Fruit fly (Drosophila melanogaster) whole organism, embryonic: Measurements from ENCODE around the gene CG31495.
A peak's percentile ranks its signal among the peaks of the same experiment; 100 is the strongest.

Experiments
- Antp ChIP-seq: fragments of 200-800 bp; sonication (Bioruptor generic); optimal IDR thresholded peaks from 3 replicates; lab custom pipeline; 2016; ENCODE audit warnings: missing biosample characterization, missing genetic modification characterization
- B-H2 ChIP-seq: fragments of 200-800 bp; sonication (Bioruptor generic); optimal IDR thresholded peaks from 2 replicates; lab custom pipeline; 2018; ENCODE audit warnings: missing biosample characterization, mild to moderate bottlenecking, missing genetic modification characterization
- CG10321 ChIP-seq: fragments of 200-800 bp; sonication (Bioruptor generic); IDR thresholded peaks from 2 replicates; pipeline ENCODE4 v1.3.6; 2022; ENCODE audit warnings: missing biosample characterization, missing genetic modification characterization
- CG10462 ChIP-seq: fragments of 200-800 bp; sonication (Bioruptor generic); optimal IDR thresholded peaks from 2 replicates; lab custom pipeline; 2016; ENCODE audit warnings: missing biosample characterization, missing genetic modification characterization
- CG12659 ChIP-seq: fragments of 200-800 bp; sonication (Bioruptor generic); optimal IDR thresholded peaks from 3 replicates; lab custom pipeline; 2017; ENCODE audit warnings: mild to moderate bottlenecking, missing biosample characterization, missing genetic modification reagents, missing genetic modification characterization
- CG15514 ChIP-seq: fragments of 200-800 bp; sonication (Bioruptor generic); optimal IDR thresholded peaks from 3 replicates; lab custom pipeline; 2017; ENCODE audit warnings: missing biosample characterization, missing genetic modification characterization, mild to moderate bottlenecking, moderate library complexity, missing genetic modification reagents
- CG1603 ChIP-seq: fragments of 200-800 bp; sonication (Bioruptor generic); optimal IDR thresholded peaks from 2 replicates; lab custom pipeline; 2019; ENCODE audit warnings: missing biosample characterization, mild to moderate bottlenecking, missing genetic modification characterization, moderate library complexity
- CG17361 ChIP-seq: fragments of 200-800 bp; sonication (Bioruptor generic); IDR thresholded peaks from 3 replicates; pipeline ENCODE4 v1.3.6; 2022; ENCODE audit warnings: missing biosample characterization, missing genetic modification characterization
- CG17385 ChIP-seq: fragments of 200-800 bp; sonication (Bioruptor generic); optimal IDR thresholded peaks from 3 replicates; lab custom pipeline; 2018; ENCODE audit warnings: missing biosample characterization, mild to moderate bottlenecking, missing genetic modification characterization
- CG17829 ChIP-seq: fragments of 200-800 bp; optimal IDR thresholded peaks from 2 replicates; lab custom pipeline; 2019; ENCODE audit warnings: missing biosample characterization, mild to moderate bottlenecking, missing genetic modification characterization, moderate library complexity
- CG1792 ChIP-seq: fragments of 200-800 bp; sonication (Bioruptor generic); optimal IDR thresholded peaks from 2 replicates; lab custom pipeline; 2016; ENCODE audit warnings: missing biosample characterization, missing genetic modification characterization
- CG2199 ChIP-seq: fragments of 200-800 bp; sonication (Bioruptor generic); IDR thresholded peaks from 3 replicates; pipeline ENCODE4 v1.3.6; 2022; ENCODE audit warnings: missing biosample characterization, missing genetic modification characterization
- CG32767 ChIP-seq: fragments of 200-800 bp; sonication (Bioruptor generic); IDR thresholded peaks from 2 replicates; pipeline ENCODE4 v1.3.6; 2022; ENCODE audit warnings: missing biosample characterization, missing genetic modification characterization
- CG32772 ChIP-seq: fragments of 200-800 bp; sonication (Bioruptor generic); IDR thresholded peaks from 2 replicates; pipeline ENCODE4 v1.3.6; 2022; ENCODE audit warnings: missing biosample characterization, missing genetic modification characterization
- CG4707 ChIP-seq: fragments of 200-800 bp; sonication (Bioruptor generic); optimal IDR thresholded peaks from 2 replicates; lab custom pipeline; 2018; ENCODE audit warnings: missing biosample characterization, mild to moderate bottlenecking, missing genetic modification characterization, moderate library complexity
- CG7786 ChIP-seq: fragments of 200-800 bp; sonication (Bioruptor generic); optimal IDR thresholded peaks from 2 replicates; lab custom pipeline; 2016; ENCODE audit warnings: missing biosample characterization, missing genetic modification characterization
- CG8765 ChIP-seq: fragments of 200-800 bp; sonication (Bioruptor generic); IDR thresholded peaks from 2 replicates; pipeline ENCODE4 v1.3.6; 2022; ENCODE audit warnings: missing biosample characterization, missing genetic modification characterization
- D19A ChIP-seq: fragments of 200-800 bp; optimal IDR thresholded peaks from 3 replicates; lab custom pipeline; 2019; ENCODE audit warnings: missing biosample characterization, mild to moderate bottlenecking, missing genetic modification characterization, moderate library complexity
- D19B ChIP-seq: fragments of 200-800 bp; sonication (Bioruptor generic); optimal IDR thresholded peaks from 2 replicates; lab custom pipeline; 2017; ENCODE audit warnings: missing biosample characterization, mild to moderate bottlenecking, missing genetic modification characterization
- Deaf1 ChIP-seq: fragments of 200-800 bp; optimal IDR thresholded peaks from 3 replicates; lab custom pipeline; 2019; ENCODE audit warnings: missing biosample characterization, mild to moderate bottlenecking, missing genetic modification characterization, moderate library complexity
- HHEX ChIP-seq: fragments of 200-800 bp; sonication (Bioruptor generic); optimal IDR thresholded peaks from 3 replicates; lab custom pipeline; 2017; ENCODE audit warnings: missing biosample characterization, mild to moderate bottlenecking, missing genetic modification characterization, missing genetic modification reagents
- HLHmδ ChIP-seq: fragments of 200-800 bp; sonication (Bioruptor generic); optimal IDR thresholded peaks from 2 replicates; lab custom pipeline; 2018; ENCODE audit warnings: missing biosample characterization, mild to moderate bottlenecking, missing genetic modification characterization, moderate library complexity
- Hr39 ChIP-seq: fragments of >200 bp; optimal IDR thresholded peaks from 2 replicates; lab custom pipeline; 2017
- Hr78 ChIP-seq, 2 experiments: fragments of 200-800 bp in 1 of 2; fragments of >200 bp in 1 of 2; sonication (Bioruptor generic) in 1 of 2; optimal IDR thresholded peaks; 2 replicates each; lab custom pipeline; 2017 to 2019; ENCODE audit warnings: missing biosample characterization in 2 of 2, missing genetic modification characterization in 2 of 2, mild to moderate bottlenecking in 1 of 2, moderate library complexity in 1 of 2
- Lim3 ChIP-seq: fragments of 200-800 bp; sonication (Bioruptor generic); IDR thresholded peaks from 2 replicates; pipeline ENCODE4 v1.3.6; 2022; ENCODE audit warnings: missing biosample characterization, missing genetic modification characterization
- Meics ChIP-seq: fragments of 200-800 bp; sonication (Bioruptor generic); optimal IDR thresholded peaks from 2 replicates; lab custom pipeline; 2017; ENCODE audit warnings: missing biosample characterization, mild to moderate bottlenecking, missing genetic modification characterization
- PHDP ChIP-seq: fragments of 200-800 bp; sonication (Bioruptor generic); optimal IDR thresholded peaks from 3 replicates; lab custom pipeline; 2018; ENCODE audit warnings: missing biosample characterization, mild to moderate bottlenecking, missing genetic modification characterization, moderate library complexity
- Poxn ChIP-seq: fragments of 200-800 bp; sonication (Bioruptor generic); IDR thresholded peaks from 2 replicates; pipeline ENCODE4 v1.3.6; 2022; ENCODE audit warnings: missing biosample characterization, missing genetic modification characterization
- Ravus ChIP-seq: fragments of 200-800 bp; sonication (Bioruptor generic); IDR thresholded peaks from 2 replicates; pipeline ENCODE4 v1.3.6; 2022; ENCODE audit warnings: missing biosample characterization, missing genetic modification characterization
- Vsx1 ChIP-seq: fragments of 200-800 bp; sonication (Bioruptor generic); optimal IDR thresholded peaks from 2 replicates; lab custom pipeline; 2017; ENCODE audit warnings: missing biosample characterization, mild to moderate bottlenecking, missing genetic modification characterization, missing genetic modification reagents
- Xrp1 ChIP-seq: fragments of 200-800 bp; sonication (Bioruptor generic); IDR thresholded peaks from 2 replicates; pipeline ENCODE4 v1.3.6; 2022; ENCODE audit warnings: missing biosample characterization, missing genetic modification characterization
- croc ChIP-seq: fragments of 200-800 bp; sonication (Bioruptor generic); conservative IDR thresholded peaks from 3 replicates; pipeline ENCODE4 v1.3.6; 2022; ENCODE audit warnings: missing biosample characterization, missing genetic modification characterization
- dan ChIP-seq: fragments of 200-800 bp; sonication (Bioruptor generic); IDR thresholded peaks from 2 replicates; pipeline ENCODE4 v1.3.6; 2022; ENCODE audit warnings: missing biosample characterization, missing genetic modification characterization
- dpn ChIP-seq, 2 experiments: fragments of 200-800 bp; sonication (Bioruptor generic); optimal IDR thresholded peaks; 3 replicates each; lab custom pipeline; 2016; ENCODE audit warnings: missing biosample characterization in 2 of 2, missing genetic modification characterization in 2 of 2
- fd96Cb ChIP-seq: fragments of 200-800 bp; sonication (Bioruptor generic); optimal IDR thresholded peaks from 2 replicates; lab custom pipeline; 2018; ENCODE audit warnings: missing biosample characterization, mild to moderate bottlenecking, missing genetic modification characterization, moderate library complexity
- gsb-n ChIP-seq: fragments of 200-800 bp; sonication (Bioruptor generic); optimal IDR thresholded peaks from 3 replicates; lab custom pipeline; 2018; ENCODE audit warnings: missing biosample characterization, mild to moderate bottlenecking, missing genetic modification characterization
- hkb ChIP-seq, 2 experiments: fragments of 200-800 bp in 1 of 2; fragments of >200 bp in 1 of 2; sonication (Bioruptor generic) in 1 of 2; IDR thresholded peaks in 1 of 2; optimal IDR thresholded peaks in 1 of 2; 2 replicates each; pipeline versions ENCODE4 v1.3.6 to Lab custom; 2017 to 2022; ENCODE audit warnings: missing biosample characterization in 1 of 2, missing genetic modification characterization in 1 of 2
- lbe ChIP-seq: fragments of 200-800 bp; sonication (Bioruptor generic); optimal IDR thresholded peaks from 2 replicates; lab custom pipeline; 2016; ENCODE audit warnings: missing biosample characterization, mild to moderate bottlenecking, missing genetic modification characterization
- luna ChIP-seq: fragments of 200-800 bp; sonication (Bioruptor generic); optimal IDR thresholded peaks from 2 replicates; lab custom pipeline; 2016; ENCODE audit warnings: missing biosample characterization, missing genetic modification characterization
- nau ChIP-seq: fragments of 200-800 bp; sonication (Bioruptor generic); optimal IDR thresholded peaks from 3 replicates; lab custom pipeline; 2017; ENCODE audit warnings: missing biosample characterization, mild to moderate bottlenecking, missing genetic modification characterization, missing genetic modification reagents
- nmo ChIP-seq: fragments of 200-800 bp; sonication (Bioruptor generic); optimal IDR thresholded peaks from 2 replicates; lab custom pipeline; 2018; ENCODE audit warnings: missing biosample characterization, mild to moderate bottlenecking, missing genetic modification characterization, moderate library complexity
- oc ChIP-seq: fragments of 200-800 bp; sonication (Bioruptor generic); optimal IDR thresholded peaks from 2 replicates; lab custom pipeline; 2018; ENCODE audit warnings: missing biosample characterization, mild to moderate bottlenecking, missing genetic modification characterization, moderate library complexity
- odd ChIP-seq: fragments of 200-800 bp; sonication (Bioruptor generic); optimal IDR thresholded peaks from 2 replicates; lab custom pipeline; 2017; ENCODE audit warnings: missing biosample characterization, mild to moderate bottlenecking, missing genetic modification characterization
- onecut ChIP-seq: fragments of 200-800 bp; sonication (Bioruptor generic); IDR thresholded peaks from 2 replicates; pipeline ENCODE4 v1.3.6; 2022; ENCODE audit warnings: missing biosample characterization, missing genetic modification characterization
- run ChIP-seq: fragments of 200-800 bp; sonication (Bioruptor generic); optimal IDR thresholded peaks from 3 replicates; lab custom pipeline; 2018; ENCODE audit warnings: missing biosample characterization, mild to moderate bottlenecking, missing genetic modification characterization
- sd ChIP-seq: fragments of 200-800 bp; sonication (Bioruptor generic); optimal IDR thresholded peaks from 3 replicates; lab custom pipeline; 2018; ENCODE audit warnings: missing biosample characterization, mild to moderate bottlenecking, missing genetic modification characterization, moderate library complexity
- slbo ChIP-seq: fragments of 200-800 bp; sonication (Bioruptor generic); IDR thresholded peaks from 2 replicates; pipeline ENCODE4 v1.3.6; 2022; ENCODE audit warnings: missing biosample characterization, missing genetic modification characterization
- sob ChIP-seq: fragments of 200-800 bp; sonication (Bioruptor generic); IDR thresholded peaks from 2 replicates; pipeline ENCODE4 v1.3.6; 2022; ENCODE audit warnings: missing biosample characterization, missing genetic modification characterization
- tx ChIP-seq: fragments of 200-800 bp; sonication (Bioruptor generic); optimal IDR thresholded peaks from 2 replicates; lab custom pipeline; 2016; ENCODE audit warnings: missing biosample characterization, missing genetic modification characterization
- vfl ChIP-seq: fragments of 200-800 bp; sonication (Bioruptor generic); optimal IDR thresholded peaks from 2 replicates; lab custom pipeline; 2016; ENCODE audit warnings: missing biosample characterization, missing genetic modification characterization

CG31495 gene

dm6 chr3R:13812736-13813250 lies 26.9 kb downstream of the CG31495 start, which contains the start of the genes tal-1A, tal-2A, tal-3A and tal-AA (continued):
- TF ChIP-seq dpn (GFP tag; optimal IDR thresholded peaks at IDR 0.05; lab: Kevin White, UChicago) (no peak), CG17361 (no peak), odd (no peak), B-H2 (GFP tag; lab: Kevin White, UChicago) (no peak), onecut (GFP tag; lab: Robert Waterston, UW) (0 out of 2 replicates have a peak, but pooled peaks have one; percentile 11), run (tag; lab: Kevin White, UChicago) (no peak), lbe (GFP tag; lab: Kevin White, UChicago) (peak; percentile 87), CG10462 (GFP tag; lab: Kevin White, UChicago) (no peak), oc (tag; lab: Kevin White, UChicago) (peak; percentile 26), CG10321 (GFP tag; lab: Robert Waterston, UW) (0 out of 2 replicates have a peak, but pooled peaks have one; percentile 27), CG12659 (GFP tag; lab: Kevin White, UChicago) (no peak), sob (GFP tag; lab: Robert Waterston, UW) (peak; percentile 48; the same call in 1 of the 2 replicates), vfl (GFP tag; lab: Kevin White, UChicago) (peak; percentile 45), gsb-n (tag; lab: Kevin White, UChicago) (peak; percentile 26), D19A (no peak), fd96Cb (tag; lab: Kevin White, UChicago) (no peak), Deaf1 (tag; lab: Kevin White, UChicago) (peak; percentile 39), D19B (GFP tag; lab: Kevin White, UChicago) (no peak), CG1603 (tag; lab: Kevin White, UChicago) (no peak), PHDP (tag; lab: Kevin White, UChicago) (no peak), Hr78 (GFP tag; optimal IDR thresholded peaks at IDR 0.05; lab: Kevin White, UChicago) (peak in 1 of 2 experiments; percentile 27), HHEX (GFP tag; lab: Kevin White, UChicago) (no peak), slbo (GFP tag; lab: Robert Waterston, UW) (no peak), CG7786 (GFP tag; lab: Kevin White, UChicago) (no peak), CG8765 (GFP tag; lab: Robert Waterston, UW) (no peak), CG4707 (GFP tag; lab: Kevin White, UChicago) (no peak), sd (no peak), hkb (optimal IDR thresholded peaks at IDR 0.05; lab: Kevin White, UChicago) (no peak), hkb (GFP tag; IDR thresholded peaks at IDR 0.05; lab: Robert Waterston, UW) (peak; percentile 54), Poxn (GFP tag; lab: Robert Waterston, UW) (no peak), Ravus (GFP tag; lab: Robert Waterston, UW) (no peak), croc (GFP tag; lab: Robert Waterston, UW) (no peak), CG32767 (no peak), CG2199 (no peak), nmo (GFP tag; lab: Kevin White, UChicago) (no peak), CG15514 (GFP tag; lab: Kevin White, UChicago) (peak; percentile 36), Vsx1 (GFP tag; lab: Kevin White, UChicago) (peak; percentile 30), CG32772 (no peak), HLHmδ (peak; percentile 49), Meics (no peak), CG1792 (GFP tag; lab: Kevin White, UChicago) (no peak), Antp (GFP tag; lab: Kevin White, UChicago) (peak; percentile 15), CG17385 (peak; percentile 65), Hr39 (lab: Kevin White, UChicago) (no peak), CG17829 (tag; lab: Kevin White, UChicago) (peak; percentile 37), Lim3 (GFP tag; lab: Robert Waterston, UW) (no peak), nau (GFP tag; lab: Kevin White, UChicago) (peak; percentile 47), luna (GFP tag; lab: Kevin White, UChicago) (no peak), tx (GFP tag; lab: Kevin White, UChicago) (no peak), dan (GFP tag; lab: Robert Waterston, UW) (no peak), Xrp1 (GFP tag; lab: Robert Waterston, UW) (peak; percentile 45)
